Fruit fly (Drosophila melanogaster): ENCODE measurements around the gene CG14257.

Gene CG14257

dm6 chr3R:27094233-27094632, 18.6 kb downstream of the CG14257 start, which contains the start of gene CG14259:
Gene CG14259, plus strand, starts transcription at chr3R:27094533.
- TF ChIP-seq Ets65A (GFP tag) (peak; percentile 86), gsb-n (tag; optimal IDR thresholded peaks at IDR 0.05) (no peak)

- TF ChIP-seq CTCF (GFP tag; optimal IDR thresholded peaks at IDR 0.05) = peak; percentile 70
- no peak for TF ChIP-seq Hr39 (optimal IDR thresholded peaks at IDR 0.05)
Measured at dm6 chr3R:27098638-27099037, 23.0 kb downstream of the CG14257 start.

dm6 chr3R:27099579-27099978, 23.9 kb downstream of the CG14257 start, which contains the start of gene eater:
Gene eater, minus strand, starts transcription at chr3R:27099679.
- no peak for TF ChIP-seq ken (GFP tag; IDR thresholded peaks at IDR 0.05)
- TF ChIP-seq CG30431 (GFP tag; optimal IDR thresholded peaks at IDR 0.05) = no peak
- no peak for TF ChIP-seq CG8089 (GFP tag; optimal IDR thresholded peaks at IDR 0.05)
- TF ChIP-seq Nf-YA (GFP tag; IDR thresholded peaks at IDR 0.05) = no peak
- TF ChIP-seq dpn (GFP tag; optimal IDR thresholded peaks at IDR 0.05) = no peak
- no peak for TF ChIP-seq Xrp1 (GFP tag; IDR thresholded peaks at IDR 0.05)
- TF ChIP-seq lmd (GFP tag; IDR thresholded peaks at IDR 0.05) = no peak
- no peak for TF ChIP-seq bcd (GFP tag; optimal IDR thresholded peaks at IDR 0.05)
- no peak for TF ChIP-seq sisA (GFP tag; IDR thresholded peaks at IDR 0.05)
- TF ChIP-seq tgo (GFP tag; IDR thresholded peaks at IDR 0.05) = no peak
- no peak for TF ChIP-seq CG9817 (tag; optimal IDR thresholded peaks at IDR 0.05)
- no peak for TF ChIP-seq ara (GFP tag; IDR thresholded peaks at IDR 0.05)
- no peak for TF ChIP-seq CG13424 (tag; optimal IDR thresholded peaks at IDR 0.05)
- no peak for TF ChIP-seq az2 (GFP tag; optimal IDR thresholded peaks at IDR 0.05)
- TF ChIP-seq croc (GFP tag; conservative IDR thresholded peaks at IDR 0.05) = no peak
- no peak for TF ChIP-seq CG33213 (GFP tag; optimal IDR thresholded peaks at IDR 0.05)
- TF ChIP-seq CG11456 (GFP tag; IDR thresholded peaks at IDR 0.05) = no peak
- no peak for TF ChIP-seq crol (GFP tag; IDR thresholded peaks at IDR 0.05)

DNA sequence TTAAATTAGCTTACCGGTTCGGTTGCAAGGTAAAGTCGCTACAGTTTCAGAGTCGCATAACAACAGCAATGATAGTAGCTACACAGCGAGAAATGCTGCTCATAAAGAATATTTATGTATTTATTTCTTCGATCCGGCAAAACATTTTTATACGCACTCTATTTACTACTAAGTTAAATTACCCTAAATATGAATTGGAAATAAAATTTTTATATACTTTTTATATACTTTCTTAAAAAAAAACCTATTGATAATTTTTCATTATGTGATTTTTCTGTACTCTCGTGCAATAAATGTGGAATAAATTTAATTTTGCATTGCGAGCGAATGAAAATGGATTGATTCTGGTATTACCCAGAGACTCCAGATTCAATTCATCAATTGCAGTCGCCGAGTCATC, 25.3 kb downstream of the CG14257 start, which contains the start of gene Jhbp11:
Gene Jhbp11, plus strand, starts transcription at position 301 of the 400 bp plus-strand sequence.
- peak; percentile 7 for TF ChIP-seq sens (GFP tag)
- TF ChIP-seq CG10565 (GFP tag; optimal IDR thresholded peaks at IDR 0.05) = no peak

- TF ChIP-seq exex (tag; optimal IDR thresholded peaks at IDR 0.05) = peak; percentile 66
- no peak for TF ChIP-seq MBD-R2 (GFP tag; IDR thresholded peaks at IDR 0.05)
- peak; percentile 57 for TF ChIP-seq Hey (tag; optimal IDR thresholded peaks at IDR 0.05)
Measured at dm6 chr3R:27105439-27105838, 29.8 kb downstream of the CG14257 start.

- no peak for TF ChIP-seq ci (GFP tag; IDR thresholded peaks at IDR 0.05)
- no peak for TF ChIP-seq Blimp-1 (GFP tag; optimal IDR thresholded peaks at IDR 0.05)
- TF ChIP-seq wek (GFP tag; optimal IDR thresholded peaks at IDR 0.05) = no peak
- peak; percentile 73 for TF ChIP-seq CG7372 (GFP tag; IDR thresholded peaks at IDR 0.05)
- TF ChIP-seq eyg (GFP tag; optimal IDR thresholded peaks at IDR 0.05) = no peak
- no peak for TF ChIP-seq CG11398 (GFP tag; optimal IDR thresholded peaks at IDR 0.05)
- TF ChIP-seq Ets65A (GFP tag) = peak; percentile 61
- TF ChIP-seq NFAT (GFP tag; IDR thresholded peaks at IDR 0.05) = 0 out of 2 replicates have a peak, but pooled peaks have one; percentile 3
- TF ChIP-seq cwo (GFP tag; optimal IDR thresholded peaks at IDR 0.05) = peak; percentile 8
Measured at dm6 chr3R:27106134-27106694, 30.5 kb downstream of the CG14257 start, which contains the start of gene CAH9. Gene CAH9, minus strand, starts transcription at chr3R:27106184.

Measured in whole organism, embryonic.